Worm (Caenorhabditis elegans) whole organism, L3 larva: Measurements from ENCODE around the gene abts-4.
A peak's percentile ranks its signal among the peaks of the same experiment; 100 is the strongest.

ENCODE experiments used
- R02D3.7 ChIP-seq: fragments of 150-350 bp; optimal IDR thresholded peaks from 2 replicates; lab custom pipeline; 2014; ENCODE audit warnings: missing biosample characterization, missing genetic modification characterization
- ama-1 ChIP-seq: fragments of 150-350 bp; optimal IDR thresholded peaks from 2 replicates; lab custom pipeline; 2018
- ceh-16 ChIP-seq: sonication (generic microtip); optimal IDR thresholded peaks from 2 replicates; lab custom pipeline; 2017; ENCODE audit warnings: missing biosample characterization, missing genetic modification characterization
- ceh-9 ChIP-seq: sonication (generic microtip); optimal IDR thresholded peaks from 2 replicates; lab custom pipeline; 2018; ENCODE audit warnings: missing biosample characterization, missing genetic modification characterization
- egl-5 ChIP-seq: fragments of 150-350 bp; optimal IDR thresholded peaks from 2 replicates; lab custom pipeline; 2017; ENCODE audit warnings: missing biosample characterization, missing genetic modification reagents, missing genetic modification characterization, inconsistent platforms
- elt-1 ChIP-seq: fragments of 150-350 bp; optimal IDR thresholded peaks from 2 replicates; lab custom pipeline; 2014; ENCODE audit warnings: missing biosample characterization, missing genetic modification characterization
- elt-2 ChIP-seq: sonication (generic microtip); optimal IDR thresholded peaks from 2 replicates; lab custom pipeline; 2016; ENCODE audit warnings: missing genetic modification reagents, mild to moderate bottlenecking, missing genetic modification characterization, missing compliant biosample characterization
- elt-3 ChIP-seq, 3 experiments: fragments of 150-350 bp in 1 of 3; sonication (generic microtip) in 2 of 3; optimal IDR thresholded peaks; 2 replicates in 2 of 3; 4 replicates in 1 of 3; lab custom pipeline; 2014 to 2017; ENCODE audit warnings: missing biosample characterization in 3 of 3, missing genetic modification characterization in 3 of 3
- fkh-10 ChIP-seq: sonication (generic microtip); optimal IDR thresholded peaks from 2 replicates; lab custom pipeline; 2017; ENCODE audit warnings: missing biosample characterization, missing genetic modification reagents, missing genetic modification characterization
- fkh-2 ChIP-seq: fragments of 150-350 bp; optimal IDR thresholded peaks from 2 replicates; lab custom pipeline; 2014; ENCODE audit warnings: missing biosample characterization, missing genetic modification reagents, missing genetic modification characterization
- fos-1 ChIP-seq: fragments of 150-350 bp; optimal IDR thresholded peaks from 2 replicates; lab custom pipeline; 2014; ENCODE audit warnings: missing biosample characterization, missing genetic modification characterization
- lin-15B ChIP-seq: fragments of 150-350 bp; optimal IDR thresholded peaks from 2 replicates; lab custom pipeline; 2014; ENCODE audit warnings: missing biosample characterization, missing genetic modification characterization
- mdl-1 ChIP-seq: fragments of 150-350 bp; optimal IDR thresholded peaks from 2 replicates; lab custom pipeline; 2014; ENCODE audit warnings: missing biosample characterization, missing genetic modification characterization
- mml-1 ChIP-seq: fragments of 150-350 bp; sonication (generic microtip); optimal IDR thresholded peaks from 3 replicates; lab custom pipeline; 2014; ENCODE audit warnings: missing biosample characterization, missing genetic modification characterization
- nfya-1 ChIP-seq: sonication (generic microtip); optimal IDR thresholded peaks from 2 replicates; lab custom pipeline; 2017; ENCODE audit warnings: missing genetic modification characterization, mild to moderate bottlenecking, missing compliant biosample characterization, antibody characterized with exemption, moderate library complexity; ENCODE audit not compliant: insufficient read depth
- nhr-11 ChIP-seq: fragments of 150-350 bp; optimal IDR thresholded peaks from 2 replicates; lab custom pipeline; 2014; ENCODE audit warnings: missing biosample characterization, missing genetic modification characterization
- nhr-237 ChIP-seq: fragments of 150-350 bp; optimal IDR thresholded peaks from 2 replicates; lab custom pipeline; 2014; ENCODE audit warnings: missing biosample characterization, missing genetic modification characterization
- nhr-67 ChIP-seq: fragments of 150-350 bp; optimal IDR thresholded peaks from 2 replicates; lab custom pipeline; 2014; ENCODE audit warnings: missing biosample characterization, missing genetic modification characterization
- nhr-77 ChIP-seq: fragments of 150-350 bp; optimal IDR thresholded peaks from 2 replicates; lab custom pipeline; 2014; ENCODE audit warnings: missing biosample characterization, missing genetic modification characterization
- pha-4 ChIP-seq: fragments of 150-350 bp; optimal IDR thresholded peaks from 2 replicates; lab custom pipeline; 2014; ENCODE audit warnings: missing biosample characterization, missing genetic modification reagents, missing genetic modification characterization
- pqm-1 ChIP-seq: fragments of 150-350 bp; optimal IDR thresholded peaks from 2 replicates; lab custom pipeline; 2017; ENCODE audit warnings: missing biosample characterization, missing genetic modification characterization, inconsistent platforms
- sea-2 ChIP-seq: fragments of 150-350 bp; sonication (generic microtip); optimal IDR thresholded peaks from 4 replicates; lab custom pipeline; 2014; ENCODE audit warnings: missing biosample characterization, missing genetic modification reagents, missing genetic modification characterization
- unc-62 ChIP-seq: fragments of 150-350 bp; sonication (generic microtip); optimal IDR thresholded peaks from 4 replicates; lab custom pipeline; 2014; ENCODE audit warnings: missing biosample characterization, missing genetic modification reagents, missing genetic modification characterization
- ztf-11 ChIP-seq: fragments of 150-350 bp; optimal IDR thresholded peaks from 2 replicates; lab custom pipeline; 2014; ENCODE audit warnings: missing biosample characterization, missing genetic modification characterization

The abts-4 gene

DNA sequence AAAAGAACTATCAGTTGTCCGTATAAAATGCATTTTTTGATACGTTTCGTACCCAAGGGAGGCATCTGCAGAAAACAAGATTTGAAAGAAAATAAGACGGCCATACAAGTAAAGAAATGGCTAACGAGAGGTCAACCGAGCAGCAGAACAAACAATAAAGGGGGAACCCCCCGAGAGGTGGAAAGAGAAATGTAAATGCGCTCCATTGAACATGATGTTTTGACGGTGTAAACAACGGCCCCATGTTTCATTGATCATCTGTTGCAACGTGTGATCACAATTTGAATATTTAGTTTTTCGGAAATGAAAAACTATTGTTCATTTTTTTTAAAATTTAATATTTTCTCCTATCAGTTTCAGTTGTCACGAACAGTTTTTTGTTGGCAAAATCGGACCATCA, 31.9 kb downstream of the abts-4 start, which contains the start of gene K11G12.6 (continued):
- no peak for TF ChIP-seq unc-62 (GFP tag; lab: Kevin White, UChicago)
- TF ChIP-seq ceh-9 (tag; lab: Kevin White, UChicago): no peak

DNA sequence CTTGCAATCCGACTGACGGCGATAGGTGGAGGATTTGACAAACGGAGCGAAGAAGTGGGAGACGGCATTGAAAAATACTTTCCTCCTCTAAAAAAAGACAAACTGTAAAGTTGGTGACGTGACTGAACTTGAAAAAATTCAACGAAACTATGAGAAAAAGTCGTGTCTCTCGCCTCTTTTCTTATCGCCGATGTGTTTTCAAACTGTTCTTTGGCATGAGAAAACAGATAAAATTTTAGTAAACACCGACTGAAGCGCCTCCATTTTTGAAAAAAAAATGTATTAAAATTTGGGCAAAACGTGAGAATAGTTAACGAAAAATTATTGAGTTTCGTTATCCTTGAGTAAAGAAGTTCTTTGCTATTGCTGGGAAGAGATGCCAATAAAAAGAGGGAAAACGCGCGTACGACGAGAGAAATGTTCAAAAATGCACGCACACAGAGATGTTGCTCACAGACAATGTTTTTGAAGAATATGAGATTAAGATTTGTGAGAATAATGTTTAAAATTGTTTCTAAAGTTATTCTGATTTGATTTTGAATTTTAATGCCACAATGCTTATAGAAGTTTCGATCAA, 32.6 kb downstream of the abts-4 start:
- TF ChIP-seq pqm-1 (peak; percentile 21), mdl-1 (tag; lab: Kevin White, UChicago) (peak; percentile 52), elt-2 (tag; lab: Kevin White, UChicago) (peak; percentile 64), pha-4 (tag; lab: Kevin White, UChicago) (peak; percentile 35), ztf-11 (tag; lab: Kevin White, UChicago) (no peak)

DNA sequence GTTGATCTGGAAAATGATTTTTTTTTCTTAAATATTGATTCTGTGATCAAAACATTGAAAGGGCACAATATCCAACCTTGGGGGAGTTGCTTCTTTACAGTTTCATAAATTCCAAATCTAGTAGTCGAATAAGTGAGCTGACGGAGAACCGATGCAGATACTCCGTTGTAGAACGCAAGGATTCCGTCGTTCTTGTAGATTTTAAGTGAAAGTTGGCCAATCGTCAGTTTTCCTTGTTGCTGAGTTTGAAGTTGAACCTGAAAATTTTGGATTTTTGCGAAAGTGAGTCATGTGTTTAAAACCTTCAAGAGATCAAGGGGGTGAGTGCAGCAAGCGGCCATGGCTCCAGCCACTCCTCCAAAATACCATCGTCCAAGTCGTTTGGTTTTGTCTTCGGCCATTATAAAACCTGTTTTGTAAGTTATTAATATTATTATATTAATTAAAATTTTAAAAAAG, 36.2 kb downstream of the abts-4 start, which contains the start of gene slc-25A10:
Gene slc-25A10, minus strand, starts transcription at position 409 of the 459 bp plus-strand sequence.
- TF ChIP-seq egl-5 (tag; lab: Kevin White, UChicago) (no peak), elt-2 (tag; lab: Kevin White, UChicago) (peak; percentile 15), ama-1 (lab: Kevin White, UChicago) (peak; percentile 88)

ce11 chrX:6722966-6723365, 38.6 kb downstream of the abts-4 start, which contains the start of gene smf-1:
smf-1 (minus strand) TSS chrX:6723066.
- TF ChIP-seq elt-2 (tag; lab: Kevin White, UChicago): peak; percentile 54
- no peak for TF ChIP-seq pqm-1

- TF ChIP-seq elt-2 (tag; lab: Kevin White, UChicago) (no peak), elt-3 (tag; optimal IDR thresholded peaks at IDR 0.05; lab: Kevin White, UChicago) (no peak)
These were observed 42.9 kb downstream of the abts-4 start, which contains the start of gene smf-2 for ce11 chrX:6718595-6718994. smf-2 (minus strand) TSS chrX:6718695.

- TF ChIP-seq nhr-67 (tag; lab: Kevin White, UChicago) (no peak), nhr-77 (no peak), elt-2 (tag; lab: Kevin White, UChicago) (no peak), fkh-10 (GFP tag; lab: Kevin White, UChicago) (no peak), egl-5 (tag; lab: Kevin White, UChicago) (no peak)
These were observed 48.3 kb downstream of the abts-4 start, which contains the start of gene nas-11 for ce11 chrX:6713277-6713676. nas-11 (plus strand) TSS chrX:6713577.

DNA sequence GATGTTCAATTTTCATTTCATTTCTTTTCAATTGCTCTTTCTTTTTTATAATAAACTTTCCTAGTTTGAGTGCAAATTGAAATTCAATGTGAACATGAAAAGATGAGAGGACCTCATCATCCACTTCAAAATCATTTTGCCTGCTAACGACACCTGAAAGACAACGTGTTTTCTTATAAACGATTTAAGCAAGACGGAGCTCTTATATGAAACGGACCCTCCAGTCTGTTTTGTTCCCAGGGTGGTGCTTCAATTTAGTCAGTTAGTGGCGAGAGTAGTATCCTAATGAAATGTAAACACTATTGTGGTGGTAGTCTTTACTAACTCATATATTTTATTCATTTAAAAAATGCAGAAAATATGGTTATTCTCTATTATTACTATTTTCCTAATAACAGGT, 52.3 kb downstream of the abts-4 start, which contains the start of gene acr-3:
Gene acr-3, plus strand, starts transcription at position 301 of the 400 bp plus-strand sequence.
- TF ChIP-seq R02D3.7 (tag; lab: Kevin White, UChicago) (no peak), nhr-237 (tag; lab: Kevin White, UChicago) (no peak), ztf-11 (tag; lab: Kevin White, UChicago) (no peak), nhr-67 (tag; lab: Kevin White, UChicago) (no peak), lin-15B (tag; lab: Kevin White, UChicago) (no peak), ama-1 (lab: Kevin White, UChicago) (no peak), ceh-16 (no peak), sea-2 (no peak), pha-4 (tag; lab: Kevin White, UChicago) (no peak), nhr-77 (no peak), fkh-10 (GFP tag; lab: Kevin White, UChicago) (no peak), fos-1 (no peak), elt-3 (tag; optimal IDR thresholded peaks at IDR 0.05; lab: Kevin White, UChicago) (no peak), egl-5 (tag; lab: Kevin White, UChicago) (no peak), nhr-11 (tag; lab: Kevin White, UChicago) (no peak), mml-1 (tag; lab: Kevin White, UChicago) (no peak), ceh-9 (tag; lab: Kevin White, UChicago) (no peak), elt-1 (tag; lab: Kevin White, UChicago) (no peak)

DNA sequence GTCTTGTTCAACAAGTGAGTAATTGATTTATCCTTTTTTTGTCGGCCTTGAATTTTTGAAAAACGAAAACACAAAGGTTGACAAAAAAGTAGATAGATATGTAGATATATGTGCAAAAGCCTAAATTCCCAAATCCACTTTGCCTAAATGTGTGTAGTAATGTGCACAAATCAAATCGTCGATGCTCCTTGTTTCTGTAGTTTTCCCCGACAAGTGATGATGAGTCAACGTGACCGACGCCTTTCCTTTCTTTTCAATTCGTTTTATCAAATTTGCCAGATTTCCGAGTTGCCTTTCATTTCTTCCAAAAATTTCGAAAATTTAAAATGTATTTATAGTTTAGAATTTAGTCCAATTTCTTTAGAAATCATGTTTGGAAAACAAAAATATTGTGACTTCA, 56.4 kb downstream of the abts-4 start:
- TF ChIP-seq ceh-9 (tag; lab: Kevin White, UChicago): no peak
- peak; percentile 88 for TF ChIP-seq fkh-10 (GFP tag; lab: Kevin White, UChicago)
- no peak for TF ChIP-seq nhr-77

DNA sequence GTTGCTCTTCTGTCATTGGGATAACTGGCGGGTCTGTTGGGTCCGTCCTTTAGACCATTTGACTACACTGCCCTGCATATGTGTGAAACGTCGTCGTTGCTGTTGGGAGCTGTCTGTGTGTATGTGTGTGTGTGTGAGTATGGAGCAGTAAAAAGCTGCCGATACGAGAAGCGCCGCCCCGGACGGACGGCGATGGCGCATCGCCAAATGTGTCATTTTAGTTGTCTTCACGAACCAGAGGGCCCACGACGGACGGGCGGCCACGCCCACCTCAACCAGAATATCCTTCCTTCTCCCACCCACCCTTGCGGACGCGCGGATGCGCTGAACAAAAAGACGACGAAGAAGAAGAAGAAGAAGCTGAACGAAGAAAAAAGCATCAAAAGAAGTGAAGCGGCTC, 59.3 kb downstream of the abts-4 start, which contains the start of gene acr-2:
Gene acr-2, plus strand, starts transcription at position 301 of the 400 bp plus-strand sequence.
- no peak for TF ChIP-seq ceh-16
- TF ChIP-seq fkh-2 (tag; lab: Kevin White, UChicago): no peak
- no peak for TF ChIP-seq egl-5 (tag; lab: Kevin White, UChicago)
- peak; percentile 27 for TF ChIP-seq nfya-1 (tag; lab: Kevin White, UChicago)
